Worm (Caenorhabditis elegans) whole organism, L4/young adult: Measurements from ENCODE around the gene faxc-2.

ENCODE experiments used
- W03F9.2 ChIP-seq: fragments of 150-350 bp; optimal IDR thresholded peaks from 2 replicates; lab custom pipeline; 2014; ENCODE audit warnings: missing biosample characterization, missing genetic modification characterization
- dao-5 ChIP-seq: sonication (generic microtip); optimal IDR thresholded peaks from 2 replicates; lab custom pipeline; 2016; ENCODE audit warnings: missing genotype, missing genetic modification characterization, moderate library complexity, missing compliant biosample characterization
- him-1 ChIP-seq: sonication (generic microtip); optimal IDR thresholded peaks from 2 replicates; lab custom pipeline; 2016; ENCODE audit warnings: missing genotype, missing genetic modification reagents, missing genetic modification characterization, missing compliant biosample characterization

- TF ChIP-seq dao-5 (tag; lab: Kevin White, UChicago) (no peak), him-1 (tag; lab: Kevin White, UChicago) (no peak), W03F9.2 (tag; lab: Kevin White, UChicago) (no peak)
These were observed 11.7 kb downstream of the faxc-2 start, which contains the start of gene mac-1 for ce11 chrII:13320811-13321210.
